Worm (Caenorhabditis elegans) whole organism, early embryonic: Measurements from ENCODE around the gene pxl-1.

ENCODE experiments used
- B0310.2 ChIP-seq: sonication (generic microtip); optimal IDR thresholded peaks from 2 replicates; lab custom pipeline; 2016; ENCODE audit warnings: mild to moderate bottlenecking, missing genetic modification characterization, missing compliant biosample characterization
- aly-1 ChIP-seq: sonication (generic microtip); optimal IDR thresholded peaks from 2 replicates; lab custom pipeline; 2016; ENCODE audit warnings: missing genetic modification characterization, missing compliant biosample characterization
- ama-1 ChIP-seq: fragments of 150-350 bp; optimal IDR thresholded peaks from 2 replicates; lab custom pipeline; 2014
- ets-7 ChIP-seq: sonication (generic microtip); optimal IDR thresholded peaks from 2 replicates; lab custom pipeline; 2016; ENCODE audit warnings: missing genotype, missing genetic modification characterization, missing compliant biosample characterization
- flt-1 ChIP-seq: fragments of 200-800 bp; sonication (Bioruptor generic); IDR thresholded peaks from 2 replicates; pipeline ENCODE4 v1.3.6; 2022; ENCODE audit warnings: missing genetic modification characterization, missing compliant biosample characterization
- hmbx-1 ChIP-seq: sonication (generic microtip); optimal IDR thresholded peaks from 2 replicates; lab custom pipeline; 2016; ENCODE audit warnings: mild to moderate bottlenecking, missing genetic modification characterization, missing compliant biosample characterization
- hmg-4 ChIP-seq: fragments of 200-800 bp; sonication (Bioruptor generic); optimal IDR thresholded peaks from 2 replicates; lab custom pipeline; 2018; ENCODE audit warnings: mild to moderate bottlenecking, missing genetic modification characterization, missing compliant biosample characterization
- hnd-1 ChIP-seq: sonication (generic microtip); optimal IDR thresholded peaks from 2 replicates; lab custom pipeline; 2016; ENCODE audit warnings: missing genetic modification characterization, missing compliant biosample characterization
- tbx-37 ChIP-seq: fragments of 200-800 bp; sonication (Bioruptor generic); conservative IDR thresholded peaks from 2 replicates; pipeline ENCODE4 v1.3.6; 2022; ENCODE audit warnings: missing genetic modification reagents, missing genetic modification characterization, missing compliant biosample characterization

DNA sequence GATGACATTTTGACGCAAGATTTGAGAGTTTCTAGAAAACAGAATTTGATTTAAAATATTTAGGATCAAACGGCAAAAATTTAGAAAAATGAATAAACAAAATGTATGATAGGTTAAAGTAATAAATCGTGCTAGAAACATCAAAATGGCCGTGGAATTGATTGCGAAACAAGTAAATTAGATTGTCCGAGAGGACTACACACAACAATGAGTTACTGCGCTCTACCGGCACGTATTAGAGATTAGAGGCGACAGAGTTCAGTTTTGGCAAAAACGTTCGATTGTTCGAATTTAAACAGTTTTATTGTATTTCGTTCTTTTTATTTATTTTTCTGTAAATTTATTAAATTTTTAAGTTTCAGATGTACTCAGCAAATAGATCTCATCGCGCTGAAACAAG is 29.9 kb upstream of the pxl-1 start, which contains the start of the genes dnc-2 and bcl-7:
- no peak for TF ChIP-seq ets-7 (tag; lab: Kevin White, UChicago)
- TF ChIP-seq ama-1 (lab: Kevin White, UChicago): no peak
- no peak for TF ChIP-seq hmg-4 (GFP tag; lab: Kevin White, UChicago)
- no peak for TF ChIP-seq flt-1 (GFP tag; lab: Robert Waterston, UW)
- no peak for TF ChIP-seq aly-1 (tag; lab: Kevin White, UChicago)
- no peak for TF ChIP-seq B0310.2
- no peak for TF ChIP-seq hmbx-1 (tag; lab: Kevin White, UChicago)
- no peak for TF ChIP-seq tbx-37 (GFP tag; lab: Robert Waterston, UW)
- TF ChIP-seq hnd-1 (tag; lab: Kevin White, UChicago): no peak
